Worm (Caenorhabditis elegans) whole organism, late embryonic: ENCODE measurements around the gene K04C2.5.
A peak's percentile ranks its signal among the peaks of the same experiment; 100 is the strongest.

Experiments
- C08G9.2 ChIP-seq: sonication (generic microtip); optimal IDR thresholded peaks from 2 replicates; lab custom pipeline; 2016; ENCODE audit warnings: mild to moderate bottlenecking, missing genetic modification characterization, moderate library complexity, missing compliant biosample characterization
- F13H6.1 ChIP-seq: sonication (generic microtip); optimal IDR thresholded peaks from 2 replicates; lab custom pipeline; 2016; ENCODE audit warnings: missing genetic modification characterization, missing compliant biosample characterization
- K02D7.2 ChIP-seq: sonication (generic microtip); optimal IDR thresholded peaks from 2 replicates; lab custom pipeline; 2017; ENCODE audit warnings: mild to moderate bottlenecking, missing genetic modification characterization, missing compliant biosample characterization
- K09A11.1 ChIP-seq: sonication (generic microtip); optimal IDR thresholded peaks from 2 replicates; lab custom pipeline; 2017; ENCODE audit warnings: antibody characterized with exemption, mild to moderate bottlenecking, missing genetic modification characterization, missing compliant biosample characterization; ENCODE audit not compliant: insufficient read depth
- T23F11.4 ChIP-seq: fragments of 200-800 bp; sonication (Bioruptor generic); optimal IDR thresholded peaks from 2 replicates; lab custom pipeline; 2018; ENCODE audit warnings: mild to moderate bottlenecking, missing genetic modification characterization, missing compliant biosample characterization
- Y22D7AL.16 ChIP-seq: sonication (generic microtip); optimal IDR thresholded peaks from 2 replicates; lab custom pipeline; 2016; ENCODE audit warnings: missing genetic modification characterization, missing compliant biosample characterization
- ahr-1 ChIP-seq: sonication (generic microtip); optimal IDR thresholded peaks from 2 replicates; lab custom pipeline; 2016; ENCODE audit warnings: missing genetic modification characterization, missing compliant biosample characterization
- ceh-18 ChIP-seq: sonication (generic microtip); optimal IDR thresholded peaks from 2 replicates; lab custom pipeline; 2016; ENCODE audit warnings: missing genetic modification characterization, missing compliant biosample characterization
- ceh-19 ChIP-seq: fragments of 200-800 bp; sonication (Bioruptor generic); optimal IDR thresholded peaks from 2 replicates; lab custom pipeline; 2018; ENCODE audit warnings: mild to moderate bottlenecking, missing genetic modification characterization, missing compliant biosample characterization
- ceh-2 ChIP-seq: sonication (generic microtip); optimal IDR thresholded peaks from 2 replicates; lab custom pipeline; 2016; ENCODE audit warnings: missing genotype, missing genetic modification characterization, missing compliant biosample characterization
- ceh-34 ChIP-seq: sonication (generic microtip); optimal IDR thresholded peaks from 2 replicates; lab custom pipeline; 2016; ENCODE audit warnings: mild to moderate bottlenecking, missing genetic modification characterization, missing compliant biosample characterization
- ceh-6 ChIP-seq: fragments of 200-800 bp; sonication (Bioruptor generic); optimal IDR thresholded peaks from 2 replicates; lab custom pipeline; 2018; ENCODE audit warnings: mild to moderate bottlenecking, missing genetic modification characterization, missing compliant biosample characterization
- ceh-9 ChIP-seq: sonication (generic microtip); optimal IDR thresholded peaks from 2 replicates; lab custom pipeline; 2016; ENCODE audit warnings: mild to moderate bottlenecking, missing genetic modification characterization, inconsistent platforms, missing compliant biosample characterization
- che-1 ChIP-seq: sonication (generic microtip); optimal IDR thresholded peaks from 2 replicates; lab custom pipeline; 2016; ENCODE audit warnings: mild to moderate bottlenecking, missing genetic modification characterization, missing compliant biosample characterization
- dmd-4 ChIP-seq: sonication (generic microtip); optimal IDR thresholded peaks from 2 replicates; lab custom pipeline; 2016; ENCODE audit warnings: borderline replicate concordance, missing genetic modification characterization, missing compliant biosample characterization
- elt-4 ChIP-seq: sonication (generic microtip); optimal IDR thresholded peaks from 2 replicates; lab custom pipeline; 2016; ENCODE audit warnings: missing genetic modification characterization, missing compliant biosample characterization
- ets-4 ChIP-seq: sonication (generic microtip); optimal IDR thresholded peaks from 2 replicates; lab custom pipeline; 2016; ENCODE audit warnings: missing genetic modification characterization, missing compliant biosample characterization
- fax-1 ChIP-seq: sonication (generic microtip); optimal IDR thresholded peaks from 2 replicates; lab custom pipeline; 2016; ENCODE audit warnings: missing genotype, missing genetic modification characterization, missing compliant biosample characterization
- fkh-6 ChIP-seq: sonication (generic microtip); optimal IDR thresholded peaks from 2 replicates; lab custom pipeline; 2016; ENCODE audit warnings: missing genetic modification characterization, missing compliant biosample characterization
- gmeb-2 ChIP-seq: sonication (generic microtip); optimal IDR thresholded peaks from 2 replicates; lab custom pipeline; 2016; ENCODE audit warnings: missing genetic modification characterization, inconsistent platforms, missing compliant biosample characterization
- lim-6 ChIP-seq: sonication (generic microtip); optimal IDR thresholded peaks from 2 replicates; lab custom pipeline; 2016; ENCODE audit warnings: missing genetic modification characterization, missing compliant biosample characterization
- lin-11 ChIP-seq: fragments of 200-800 bp; sonication (Bioruptor generic); optimal IDR thresholded peaks from 2 replicates; lab custom pipeline; 2018; ENCODE audit warnings: mild to moderate bottlenecking, missing genetic modification characterization, missing compliant biosample characterization
- madf-2 ChIP-seq: sonication (generic microtip); optimal IDR thresholded peaks from 2 replicates; lab custom pipeline; 2017; ENCODE audit warnings: missing genetic modification characterization, missing compliant biosample characterization
- mec-3 ChIP-seq: sonication (generic microtip); optimal IDR thresholded peaks from 2 replicates; lab custom pipeline; 2016; ENCODE audit warnings: borderline replicate concordance, missing genetic modification characterization, missing compliant biosample characterization
- nhr-232 ChIP-seq: sonication (generic microtip); optimal IDR thresholded peaks from 2 replicates; lab custom pipeline; 2016; ENCODE audit warnings: missing genetic modification characterization, missing compliant biosample characterization
- odd-2 ChIP-seq: sonication (generic microtip); optimal IDR thresholded peaks from 2 replicates; lab custom pipeline; 2017; ENCODE audit warnings: antibody characterized with exemption, mild to moderate bottlenecking, missing genetic modification characterization, missing compliant biosample characterization
- pag-3 ChIP-seq: sonication (generic microtip); optimal IDR thresholded peaks from 2 replicates; lab custom pipeline; 2016; ENCODE audit warnings: missing compliant biosample characterization, missing genetic modification characterization, borderline replicate concordance
- pax-1 ChIP-seq: fragments of 150-350 bp; optimal IDR thresholded peaks from 2 replicates; lab custom pipeline; 2014; ENCODE audit warnings: missing biosample characterization, missing genetic modification characterization
- pqm-1 ChIP-seq: sonication (generic microtip); optimal IDR thresholded peaks from 2 replicates; lab custom pipeline; 2016; ENCODE audit warnings: missing genetic modification characterization, missing compliant biosample characterization
- rnt-1 ChIP-seq: sonication (generic microtip); optimal IDR thresholded peaks from 2 replicates; lab custom pipeline; 2016; ENCODE audit warnings: missing genetic modification characterization, missing compliant biosample characterization
- sdc-2 ChIP-seq: sonication (generic microtip); optimal IDR thresholded peaks from 2 replicates; lab custom pipeline; 2016; ENCODE audit warnings: missing genotype, missing genetic modification characterization, missing compliant biosample characterization
- sox-2 ChIP-seq: fragments of 200-800 bp; sonication (Bioruptor generic); IDR thresholded peaks from 2 replicates; pipeline ENCODE4 v1.3.6; 2022; ENCODE audit warnings: missing genetic modification reagents, missing genetic modification characterization, missing compliant biosample characterization
- unc-3 ChIP-seq, 2 experiments: fragments of 200-800 bp in 1 of 2; sonication (Bioruptor generic) in 1 of 2; sonication (generic microtip) in 1 of 2; conservative IDR thresholded peaks in 1 of 2; optimal IDR thresholded peaks in 1 of 2; 2 replicates each; pipeline versions ENCODE4 v1.3.6 to Lab custom; 2016 to 2022; ENCODE audit warnings: missing compliant biosample characterization in 2 of 2, missing genetic modification characterization in 2 of 2, missing genetic modification reagents in 1 of 2
- unc-42 ChIP-seq: sonication (generic microtip); optimal IDR thresholded peaks from 2 replicates; lab custom pipeline; 2016; ENCODE audit warnings: missing genotype, missing genetic modification characterization, missing compliant biosample characterization
- unc-86 ChIP-seq: sonication (generic microtip); optimal IDR thresholded peaks from 2 replicates; lab custom pipeline; 2016; ENCODE audit warnings: missing genetic modification characterization, missing compliant biosample characterization
- ztf-16 ChIP-seq: sonication (generic microtip); optimal IDR thresholded peaks from 2 replicates; lab custom pipeline; 2017; ENCODE audit warnings: missing genetic modification characterization, missing compliant biosample characterization

The K04C2.5 gene

ce11 chrIII:6887574-6887973, 3.9 kb downstream of the K04C2.5 start (continued):
- TF ChIP-seq unc-86 (tag; lab: Kevin White, UChicago) (peak; percentile 44), odd-2 (tag; lab: Kevin White, UChicago) (no peak), sdc-2 (tag; lab: Kevin White, UChicago) (peak; percentile 68), fax-1 (tag; lab: Kevin White, UChicago) (peak; percentile 55), fkh-6 (peak; percentile 41), pax-1 (tag; lab: Kevin White, UChicago) (no peak), K09A11.1 (tag; lab: Kevin White, UChicago) (peak; percentile 54), lin-11 (tag; lab: Kevin White, UChicago) (peak; percentile 63), dmd-4 (tag; lab: Kevin White, UChicago) (peak; percentile 57), pqm-1 (tag; lab: Kevin White, UChicago) (no peak), rnt-1 (tag; lab: Kevin White, UChicago) (peak; percentile 67), ceh-19 (GFP tag; lab: Kevin White, UChicago) (peak; percentile 36), lim-6 (tag; lab: Kevin White, UChicago) (no peak), ahr-1 (tag; lab: Kevin White, UChicago) (no peak), ceh-6 (GFP tag; lab: Kevin White, UChicago) (peak; percentile 61), K02D7.2 (tag; lab: Kevin White, UChicago) (peak; percentile 52), nhr-232 (tag; lab: Kevin White, UChicago) (peak; percentile 79), ceh-18 (tag; lab: Kevin White, UChicago) (peak; percentile 74), che-1 (peak; percentile 77), Y22D7AL.16 (tag; lab: Kevin White, UChicago) (peak; percentile 54), F13H6.1 (tag; lab: Kevin White, UChicago) (peak; percentile 33), ets-4 (tag; lab: Kevin White, UChicago) (no peak)
- TF ChIP-seq, all 69 proteins: peak for 47

- TF ChIP-seq unc-3 (GFP tag; conservative IDR thresholded peaks at IDR 0.05; lab: Robert Waterston, UW) (no peak), unc-3 (tag; optimal IDR thresholded peaks at IDR 0.05; lab: Kevin White, UChicago) (no peak), ceh-34 (tag; lab: Kevin White, UChicago) (no peak), unc-42 (tag; lab: Kevin White, UChicago) (no peak), ceh-19 (GFP tag; lab: Kevin White, UChicago) (no peak), nhr-232 (tag; lab: Kevin White, UChicago) (no peak)
Observed at ce11 chrIII:6885889-6886288, 5.6 kb downstream of the K04C2.5 start.

ce11 chrIII:6884203-6884602, 7.3 kb downstream of the K04C2.5 start, which contains the start of gene med-2:
med-2 (plus strand) TSS chrIII:6884503.
- TF ChIP-seq F13H6.1 (tag; lab: Kevin White, UChicago) (no peak), sox-2 (GFP tag; lab: Robert Waterston, UW) (no peak), gmeb-2 (tag; lab: Kevin White, UChicago) (no peak), rnt-1 (tag; lab: Kevin White, UChicago) (no peak), elt-4 (tag; lab: Kevin White, UChicago) (no peak), ztf-16 (tag; lab: Kevin White, UChicago) (no peak), ceh-9 (no peak), ceh-2 (tag; lab: Kevin White, UChicago) (no peak)

ce11 chrIII:6881745-6882144, 9.7 kb downstream of the K04C2.5 start:
- TF ChIP-seq elt-4 (tag; lab: Kevin White, UChicago) = no peak

- no peak for TF ChIP-seq C08G9.2 (tag; lab: Kevin White, UChicago)
- no peak for TF ChIP-seq nhr-232 (tag; lab: Kevin White, UChicago)
- no peak for TF ChIP-seq ceh-19 (GFP tag; lab: Kevin White, UChicago)
- TF ChIP-seq ceh-34 (tag; lab: Kevin White, UChicago) = no peak
- no peak for TF ChIP-seq pag-3 (tag; lab: Kevin White, UChicago)
- no peak for TF ChIP-seq sdc-2 (tag; lab: Kevin White, UChicago)
- TF ChIP-seq madf-2 = no peak
- TF ChIP-seq fax-1 (tag; lab: Kevin White, UChicago) = no peak
- TF ChIP-seq T23F11.4 = no peak
- no peak for TF ChIP-seq mec-3
Observed at ce11 chrIII:6880797-6881196, 10.7 kb downstream of the K04C2.5 start, which contains the start of gene K04C2.7. K04C2.7 (plus strand) TSS chrIII:6881097.
